Fruit fly (Drosophila melanogaster): Measurements from ENCODE around the gene Cen.

Cen gene

DNA sequence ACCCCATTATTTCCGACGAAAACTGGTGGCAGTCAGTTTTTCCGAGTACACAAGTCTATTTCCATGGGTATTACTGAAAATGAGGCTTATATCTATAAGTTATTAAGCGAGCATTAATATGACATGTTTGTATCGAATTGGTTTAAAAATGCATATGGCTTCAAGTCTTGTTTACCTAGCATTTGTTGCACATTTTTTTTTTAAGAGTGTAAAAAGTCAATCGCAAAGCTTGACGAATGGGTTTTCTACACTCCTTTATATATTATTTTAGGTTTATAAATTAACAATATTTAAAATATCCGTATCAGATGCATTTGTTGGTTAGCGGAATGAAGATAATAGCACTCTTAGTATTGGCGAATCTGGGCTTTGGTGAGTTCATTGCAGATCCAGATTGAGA lies 41.8 kb downstream of the Cen start, which contains the start of gene CG31680:
CG31680 (plus strand) TSS at position 301 of the 400 bp plus-strand sequence.
- no peak for TF ChIP-seq Hr96 (GFP tag; optimal IDR thresholded peaks at IDR 0.05)
- TF ChIP-seq toe (GFP tag; optimal IDR thresholded peaks at IDR 0.05) = no peak
- TF ChIP-seq CG1620 (GFP tag; optimal IDR thresholded peaks at IDR 0.05) = no peak
- TF ChIP-seq cic (GFP tag; optimal IDR thresholded peaks at IDR 0.05) = no peak
- no peak for TF ChIP-seq pad (GFP tag; optimal IDR thresholded peaks at IDR 0.05)
- no peak for TF ChIP-seq bab1 (GFP tag; optimal IDR thresholded peaks at IDR 0.05)
- no peak for TF ChIP-seq CG7101 (tag; optimal IDR thresholded peaks at IDR 0.05)
- TF ChIP-seq cnc (optimal IDR thresholded peaks at IDR 0.05) = no peak
- TF ChIP-seq kay (GFP tag; ENCODE audit: borderline replicate concordance) = no peak
- no peak for TF ChIP-seq CG11617 (GFP tag; optimal IDR thresholded peaks at IDR 0.05)
- no peak for TF ChIP-seq Clk (GFP tag; optimal IDR thresholded peaks at IDR 0.05)
- no peak for TF ChIP-seq tj (GFP tag; optimal IDR thresholded peaks at IDR 0.05)
- no peak for TF ChIP-seq Crg-1 (GFP tag; optimal IDR thresholded peaks at IDR 0.05)
- no peak for TF ChIP-seq Mnt (GFP tag; optimal IDR thresholded peaks at IDR 0.05)
- TF ChIP-seq CG7045 (GFP tag; optimal IDR thresholded peaks at IDR 0.05) = no peak
- TF ChIP-seq CG12768 (GFP tag; optimal IDR thresholded peaks at IDR 0.05) = no peak
- no peak for TF ChIP-seq CG14711 (tag; optimal IDR thresholded peaks at IDR 0.05)
- no peak for TF ChIP-seq ovo (GFP tag; optimal IDR thresholded peaks at IDR 0.05)
- no peak for TF ChIP-seq CG33017 (tag; optimal IDR thresholded peaks at IDR 0.05)
- no peak for TF ChIP-seq CG5204 (GFP tag; optimal IDR thresholded peaks at IDR 0.05)

DNA sequence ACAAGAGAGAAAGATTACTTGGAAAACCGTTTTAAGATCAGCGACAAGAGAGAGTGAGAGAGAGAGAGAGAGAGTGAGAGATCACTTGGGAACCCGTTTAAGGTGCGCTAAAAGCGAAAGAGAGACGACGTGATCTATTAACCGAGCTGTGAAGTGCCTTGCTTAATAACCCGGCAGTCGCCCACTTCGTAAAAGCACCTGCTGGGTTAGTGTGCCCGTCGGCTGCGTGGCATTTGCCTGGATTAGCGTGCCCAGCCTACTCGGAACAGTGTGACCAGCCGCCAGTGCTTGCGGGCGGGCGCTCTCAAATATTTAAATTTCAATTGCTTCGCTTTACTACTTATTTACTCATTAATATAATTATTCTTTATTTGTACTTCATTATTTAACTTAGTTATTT lies 43.2 kb downstream of the Cen start:
- TF ChIP-seq Mnt (GFP tag; optimal IDR thresholded peaks at IDR 0.05) = no peak
- no peak for TF ChIP-seq ovo (GFP tag; optimal IDR thresholded peaks at IDR 0.05)
- TF ChIP-seq cic (GFP tag; optimal IDR thresholded peaks at IDR 0.05) = no peak
- TF ChIP-seq CG14711 (tag; optimal IDR thresholded peaks at IDR 0.05) = no peak
- no peak for TF ChIP-seq Hr96 (GFP tag; optimal IDR thresholded peaks at IDR 0.05)
- TF ChIP-seq CG5204 (GFP tag; optimal IDR thresholded peaks at IDR 0.05) = no peak
- no peak for TF ChIP-seq kay (GFP tag; ENCODE audit: borderline replicate concordance)
- TF ChIP-seq tj (GFP tag; optimal IDR thresholded peaks at IDR 0.05) = no peak
- no peak for TF ChIP-seq Crg-1 (GFP tag; optimal IDR thresholded peaks at IDR 0.05)
- no peak for TF ChIP-seq pad (GFP tag; optimal IDR thresholded peaks at IDR 0.05)
- no peak for TF ChIP-seq Clk (GFP tag; optimal IDR thresholded peaks at IDR 0.05)
- no peak for TF ChIP-seq CG1620 (GFP tag; optimal IDR thresholded peaks at IDR 0.05)
- TF ChIP-seq bab1 (GFP tag; optimal IDR thresholded peaks at IDR 0.05) = no peak
- no peak for TF ChIP-seq CG12768 (GFP tag; optimal IDR thresholded peaks at IDR 0.05)
- TF ChIP-seq toe (GFP tag; optimal IDR thresholded peaks at IDR 0.05) = no peak
- no peak for TF ChIP-seq CG11617 (GFP tag; optimal IDR thresholded peaks at IDR 0.05)
- no peak for TF ChIP-seq CG33017 (tag; optimal IDR thresholded peaks at IDR 0.05)
- TF ChIP-seq cnc (optimal IDR thresholded peaks at IDR 0.05) = no peak

dm6 chr2L:20634215-20634614 lies 47.4 kb downstream of the Cen start, which contains the start of gene CG17472:
TSS of gene CG17472 (plus strand) at chr2L:20634515.
- no peak for TF ChIP-seq toe (GFP tag; optimal IDR thresholded peaks at IDR 0.05)
- no peak for TF ChIP-seq CG11617 (GFP tag; optimal IDR thresholded peaks at IDR 0.05)
- TF ChIP-seq CG14711 (tag; optimal IDR thresholded peaks at IDR 0.05) = no peak
- no peak for TF ChIP-seq CG12768 (GFP tag; optimal IDR thresholded peaks at IDR 0.05)
- TF ChIP-seq bab1 (GFP tag; optimal IDR thresholded peaks at IDR 0.05) = no peak
- no peak for TF ChIP-seq Clk (GFP tag; optimal IDR thresholded peaks at IDR 0.05)
- no peak for TF ChIP-seq CG7045 (GFP tag; optimal IDR thresholded peaks at IDR 0.05)
- TF ChIP-seq ovo (GFP tag; optimal IDR thresholded peaks at IDR 0.05) = no peak
- no peak for TF ChIP-seq Mnt (GFP tag; optimal IDR thresholded peaks at IDR 0.05)
- TF ChIP-seq pad (GFP tag; optimal IDR thresholded peaks at IDR 0.05) = no peak
- TF ChIP-seq CG5204 (GFP tag; optimal IDR thresholded peaks at IDR 0.05) = no peak
- TF ChIP-seq cic (GFP tag; optimal IDR thresholded peaks at IDR 0.05) = no peak
- TF ChIP-seq CG1620 (GFP tag; optimal IDR thresholded peaks at IDR 0.05) = no peak
- TF ChIP-seq Crg-1 (GFP tag; optimal IDR thresholded peaks at IDR 0.05) = no peak
- TF ChIP-seq Hr96 (GFP tag; optimal IDR thresholded peaks at IDR 0.05) = no peak
- TF ChIP-seq cnc (optimal IDR thresholded peaks at IDR 0.05) = no peak
- no peak for TF ChIP-seq CG7101 (tag; optimal IDR thresholded peaks at IDR 0.05)
- no peak for TF ChIP-seq kay (GFP tag; ENCODE audit: borderline replicate concordance)

All from whole organism, adult.